Worm (Caenorhabditis elegans) whole organism, L4 larva: ENCODE data around the gene F26F4.5.
A peak's percentile ranks its signal among the peaks of the same experiment; 100 is the strongest.

Source experiments
- F44E2.7 ChIP-seq: fragments of 200-800 bp; sonication (Bioruptor generic); IDR thresholded peaks from 2 replicates; pipeline ENCODE4 v2.1.2; 2022; ENCODE audit warnings: missing genetic modification characterization, missing compliant biosample characterization
- ama-1 ChIP-seq: fragments of 150-350 bp; optimal IDR thresholded peaks from 2 replicates; lab custom pipeline; 2014; ENCODE audit warnings: inconsistent platforms, mixed read lengths
- arid-1 ChIP-seq: fragments of 200-800 bp; sonication (Bioruptor generic); conservative IDR thresholded peaks from 2 replicates; pipeline ENCODE4 v1.3.6; 2022; ENCODE audit warnings: missing genetic modification reagents, missing genetic modification characterization, missing compliant biosample characterization
- ceh-20 ChIP-seq: fragments of 200-800 bp; sonication (Bioruptor generic); IDR thresholded peaks from 2 replicates; pipeline ENCODE4 v1.3.6; 2022; ENCODE audit warnings: missing genetic modification reagents, missing genetic modification characterization, missing compliant biosample characterization
- ceh-82 ChIP-seq: sonication (generic microtip); optimal IDR thresholded peaks from 2 replicates; lab custom pipeline; 2017; ENCODE audit warnings: missing biosample characterization, missing genetic modification characterization
- dpl-1 ChIP-seq: fragments of 150-350 bp; optimal IDR thresholded peaks from 2 replicates; lab custom pipeline; 2014; ENCODE audit warnings: missing biosample characterization, missing genetic modification reagents, missing genetic modification characterization
- egl-27 ChIP-seq: sonication (generic microtip); optimal IDR thresholded peaks from 3 replicates; lab custom pipeline; 2017; ENCODE audit warnings: missing biosample characterization, missing genetic modification reagents, missing genetic modification characterization
- hif-1 ChIP-seq, 2 experiments: sonication (generic microtip); optimal IDR thresholded peaks; 2 replicates each; lab custom pipeline; 2016 to 2017; ENCODE audit warnings: missing compliant biosample characterization in 2 of 2, missing genetic modification characterization in 2 of 2, missing genetic modification reagents in 2 of 2, missing genotype in 2 of 2, mild to moderate bottlenecking in 1 of 2
- jun-1 ChIP-seq: fragments of 150-350 bp; optimal IDR thresholded peaks from 2 replicates; lab custom pipeline; 2014; ENCODE audit warnings: missing biosample characterization, missing genetic modification reagents, missing genetic modification characterization
- mep-1 ChIP-seq: fragments of 150-350 bp; sonication (generic microtip); optimal IDR thresholded peaks from 3 replicates; lab custom pipeline; 2014; ENCODE audit warnings: missing biosample characterization, missing genetic modification characterization
- nhr-11 ChIP-seq: fragments of 150-350 bp; optimal IDR thresholded peaks from 2 replicates; lab custom pipeline; 2014; ENCODE audit warnings: missing biosample characterization, missing genetic modification characterization
- snpc-4 ChIP-seq: fragments of 150-350 bp; optimal IDR thresholded peaks from 2 replicates; lab custom pipeline; 2014; ENCODE audit warnings: missing biosample characterization, missing genetic modification characterization
- spr-1 ChIP-seq: sonication (generic microtip); optimal IDR thresholded peaks from 2 replicates; lab custom pipeline; 2016; ENCODE audit warnings: mild to moderate bottlenecking, missing genetic modification characterization, missing compliant biosample characterization

ce11 chrIII:4912317-4912716 is 21.3 kb upstream of the F26F4.5 start, which contains the start of the genes F26F4.9 and cee-1:
- peak in 1 of 2 experiments; percentile 70 for TF ChIP-seq hif-1 (tag; optimal IDR thresholded peaks at IDR 0.05; lab: Kevin White, UChicago)
- no peak for TF ChIP-seq arid-1 (GFP tag; lab: Robert Waterston, UW)
- TF ChIP-seq spr-1 (tag; lab: Kevin White, UChicago), result no peak
- no peak for TF ChIP-seq jun-1 (tag; lab: Kevin White, UChicago)
- no peak for TF ChIP-seq snpc-4 (tag; lab: Kevin White, UChicago)
- TF ChIP-seq nhr-11 (tag; lab: Kevin White, UChicago), result no peak
- TF ChIP-seq dpl-1, result peak; percentile 78
- no peak for TF ChIP-seq F44E2.7 (GFP tag; lab: Robert Waterston, UW)
- TF ChIP-seq ceh-82 (tag; lab: Kevin White, UChicago), result no peak
- no peak for TF ChIP-seq egl-27 (tag; lab: Kevin White, UChicago)
- peak; percentile 38 for TF ChIP-seq mep-1 (tag; lab: Kevin White, UChicago)
- no peak for TF ChIP-seq ceh-20 (GFP tag; lab: Robert Waterston, UW)
- TF ChIP-seq ama-1 (lab: Kevin White, UChicago), result no peak
